Worm (Caenorhabditis elegans): ENCODE data around the gene K09F5.1.
A peak's percentile ranks its signal among the peaks of the same experiment; 100 is the strongest.

K09F5.1 gene

DNA sequence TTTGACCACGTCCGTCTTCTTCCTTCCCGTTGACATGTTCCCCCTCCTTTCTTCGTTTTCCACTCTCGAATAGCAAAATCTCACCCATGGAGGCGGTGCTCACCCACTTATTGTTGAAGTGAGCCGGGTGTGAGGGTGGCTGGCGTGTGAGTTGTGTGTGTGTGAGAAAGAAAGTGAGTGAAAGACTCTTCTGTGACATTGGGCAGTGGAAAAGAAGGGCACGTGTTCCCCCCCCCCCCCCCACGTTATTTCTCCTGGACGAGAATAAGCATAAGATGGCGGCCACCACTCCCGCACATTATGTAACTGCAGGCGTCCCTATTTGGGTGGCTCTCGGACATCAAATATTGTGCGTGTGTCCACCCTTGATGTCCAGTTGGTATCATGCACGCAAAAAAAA lies 29.3 kb upstream of the K09F5.1 start:
- TF ChIP-seq lag-1 (GFP tag; IDR thresholded peaks at IDR 0.05) (0 out of 2 replicates have a peak, but pooled peaks have one; percentile 10), atf-7 (tag; optimal IDR thresholded peaks at IDR 0.05) (no peak), hlh-12 (tag; optimal IDR thresholded peaks at IDR 0.05) (no peak)

DNA sequence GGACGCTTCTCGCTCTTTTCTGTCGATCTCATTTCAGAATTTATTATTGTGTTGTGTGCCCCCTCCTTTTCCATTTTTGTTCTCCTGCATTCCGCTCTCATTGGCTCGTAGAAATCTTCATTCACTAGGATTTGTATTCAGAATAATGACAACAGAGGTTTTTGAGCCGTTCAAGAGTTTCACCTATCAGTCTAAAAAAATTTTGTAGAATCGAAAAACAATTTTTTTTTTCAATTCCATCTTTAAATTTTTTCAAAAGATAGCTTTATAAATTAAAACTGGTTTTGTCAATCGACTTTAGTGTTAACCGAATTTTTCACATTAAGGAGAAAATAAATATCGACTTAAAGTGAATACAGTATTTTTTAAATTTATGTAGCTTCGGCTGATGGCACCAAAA lies 28.8 kb upstream of the K09F5.1 start, which contains the start of gene K09F5.4:
K09F5.4 (minus strand) TSS at position 101 of the 400 bp plus-strand sequence.
- TF ChIP-seq ccch-3 (GFP tag; optimal IDR thresholded peaks at IDR 0.05) (no peak), let-607 (tag; optimal IDR thresholded peaks at IDR 0.05) (no peak), chd-7 (tag; optimal IDR thresholded peaks at IDR 0.05) (no peak), mel-28 (tag; optimal IDR thresholded peaks at IDR 0.05; ENCODE audit: borderline replicate concordance) (no peak), snpc-1.1 (tag; optimal IDR thresholded peaks at IDR 0.05; ENCODE audit: insufficient read depth) (no peak)

DNA sequence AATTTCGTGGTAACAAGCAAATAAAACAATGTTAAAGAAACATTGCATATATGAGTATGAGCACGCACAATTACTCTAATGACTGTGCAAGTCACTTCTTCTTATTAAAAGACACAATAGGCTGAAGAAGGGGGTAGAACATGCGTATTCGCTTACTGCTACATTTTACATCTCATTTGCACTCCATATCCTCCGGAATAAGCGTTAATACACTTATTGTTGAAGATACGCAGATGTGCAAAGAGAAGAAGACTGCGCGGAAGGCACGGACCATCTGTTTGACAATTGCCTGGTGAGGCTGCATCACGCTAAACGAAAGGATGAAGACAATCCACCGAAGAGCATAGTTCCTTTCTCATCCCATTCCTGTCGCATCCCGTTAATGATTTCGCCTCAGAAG lies 26.6 kb upstream of the K09F5.1 start:
- TF ChIP-seq ceh-27 (GFP tag; optimal IDR thresholded peaks at IDR 0.05) (no peak), lin-54 (GFP tag; optimal IDR thresholded peaks at IDR 0.05) (no peak), mel-28 (tag; optimal IDR thresholded peaks at IDR 0.05; ENCODE audit: borderline replicate concordance) (no peak), lir-1 (GFP tag; conservative IDR thresholded peaks at IDR 0.05) (no peak), madf-6 (GFP tag; IDR thresholded peaks at IDR 0.05) (no peak), aptf-3 (GFP tag; IDR thresholded peaks at IDR 0.05) (no peak), egl-44 (GFP tag; IDR thresholded peaks at IDR 0.05) (no peak), ztf-6 (GFP tag; IDR thresholded peaks at IDR 0.05) (no peak), madf-10 (tag; optimal IDR thresholded peaks at IDR 0.05) (no peak), aptf-2 (GFP tag; conservative IDR thresholded peaks at IDR 0.05) (no peak), nhr-120 (GFP tag; IDR thresholded peaks at IDR 0.05) (no peak), hmg-1.2 (GFP tag; IDR thresholded peaks at IDR 0.05) (no peak), F37B4.10 (GFP tag; IDR thresholded peaks at IDR 0.05) (no peak), C06A6.2 (GFP tag; conservative IDR thresholded peaks at IDR 0.05) (no peak), ztf-3 (GFP tag; optimal IDR thresholded peaks at IDR 0.05) (no peak), unc-130 (GFP tag; optimal IDR thresholded peaks at IDR 0.05) (no peak), dpl-1 (GFP tag; optimal IDR thresholded peaks at IDR 0.05) (no peak)

ce11 chrX:7715463-7715862 lies 24.0 kb upstream of the K09F5.1 start:
- no peak for TF ChIP-seq ztf-28 (GFP tag; IDR thresholded peaks at IDR 0.05)
- TF ChIP-seq tlf-1 (GFP tag; optimal IDR thresholded peaks at IDR 0.05), result no peak
- TF ChIP-seq Y67H2A.10 (GFP tag; conservative IDR thresholded peaks at IDR 0.05), result no peak
- TF ChIP-seq him-1 (tag; optimal IDR thresholded peaks at IDR 0.05), result no peak
- no peak for TF ChIP-seq nhr-27 (tag; optimal IDR thresholded peaks at IDR 0.05)
- TF ChIP-seq ccch-3 (GFP tag; optimal IDR thresholded peaks at IDR 0.05), result no peak
- no peak for TF ChIP-seq egl-44 (GFP tag; IDR thresholded peaks at IDR 0.05)
- TF ChIP-seq akir-1 (GFP tag; optimal IDR thresholded peaks at IDR 0.05), result no peak
- no peak for TF ChIP-seq Y79H2A.3 (GFP tag; conservative IDR thresholded peaks at IDR 0.05)

ce11 chrX:7718972-7719371 lies 20.5 kb upstream of the K09F5.1 start, which contains the start of gene K09F5.6:
TSS of gene K09F5.6 (plus strand) at chrX:7719272.
- TF ChIP-seq him-1 (tag; optimal IDR thresholded peaks at IDR 0.05), result no peak
- 0 out of 2 replicates have a peak, but pooled peaks have one; percentile 49 for TF ChIP-seq ztf-25 (GFP tag; IDR thresholded peaks at IDR 0.05)
- TF ChIP-seq T07F8.4 (tag; optimal IDR thresholded peaks at IDR 0.05), result no peak
- TF ChIP-seq ceh-27 (GFP tag; optimal IDR thresholded peaks at IDR 0.05), result no peak

All from whole organism, young adult.